Fruit fly (Drosophila melanogaster) whole organism, embryonic: ENCODE data around the gene Qsox2.

Source experiments
- Ada2b ChIP-seq: fragments of 200-800 bp; sonication (Bioruptor generic); IDR thresholded peaks from 2 replicates; pipeline ENCODE4 v1.3.6; 2022; ENCODE audit warnings: missing biosample characterization, missing genetic modification characterization
- Atf-2 ChIP-seq: fragments of 200-800 bp; sonication (Bioruptor generic); optimal IDR thresholded peaks from 2 replicates; lab custom pipeline; 2016; ENCODE audit warnings: missing biosample characterization, missing genetic modification characterization
- Atf3 ChIP-seq: fragments of 200-800 bp; sonication (Bioruptor generic); optimal IDR thresholded peaks from 3 replicates; lab custom pipeline; 2016; ENCODE audit warnings: missing biosample characterization, missing genetic modification characterization
- CG10147 ChIP-seq: fragments of 200-800 bp; sonication (Bioruptor generic); optimal IDR thresholded peaks from 2 replicates; lab custom pipeline; 2019; ENCODE audit warnings: missing biosample characterization, mild to moderate bottlenecking, missing genetic modification characterization, moderate library complexity
- CG10565 ChIP-seq: fragments of 200-800 bp; sonication (Bioruptor generic); optimal IDR thresholded peaks from 3 replicates; lab custom pipeline; 2016; ENCODE audit warnings: missing biosample characterization, mild to moderate bottlenecking, missing genetic modification characterization
- CG12236 ChIP-seq: fragments of 200-800 bp; sonication (Bioruptor generic); optimal IDR thresholded peaks from 2 replicates; lab custom pipeline; 2016; ENCODE audit warnings: missing biosample characterization, missing genetic modification characterization
- CG12299 ChIP-seq: fragments of 200-800 bp; sonication (Bioruptor generic); optimal IDR thresholded peaks from 2 replicates; lab custom pipeline; 2018; ENCODE audit warnings: missing biosample characterization, mild to moderate bottlenecking, missing genetic modification characterization
- CG12391 ChIP-seq: fragments of 200-800 bp; sonication (Bioruptor generic); optimal IDR thresholded peaks from 3 replicates; lab custom pipeline; 2018; ENCODE audit warnings: missing biosample characterization, mild to moderate bottlenecking, missing genetic modification characterization, moderate library complexity
- CG13775 ChIP-seq: fragments of 200-800 bp; sonication (Bioruptor generic); optimal IDR thresholded peaks from 3 replicates; lab custom pipeline; 2017; ENCODE audit warnings: missing biosample characterization, mild to moderate bottlenecking, missing genetic modification characterization
- CG14441 ChIP-seq: fragments of 200-800 bp; sonication (Bioruptor generic); IDR thresholded peaks from 2 replicates; pipeline ENCODE4 v1.3.6; 2022; ENCODE audit warnings: missing biosample characterization, missing genetic modification characterization
- CG14667 ChIP-seq: fragments of 200-800 bp; sonication (Bioruptor generic); IDR thresholded peaks from 2 replicates; pipeline ENCODE4 v1.3.6; 2022; ENCODE audit warnings: missing biosample characterization, missing genetic modification characterization
- CG15073 ChIP-seq: fragments of 200-800 bp; sonication (Bioruptor generic); optimal IDR thresholded peaks from 2 replicates; lab custom pipeline; 2016; ENCODE audit warnings: missing biosample characterization, missing genetic modification characterization
- CG15696 ChIP-seq: fragments of 200-800 bp; sonication (Bioruptor generic); optimal IDR thresholded peaks from 2 replicates; lab custom pipeline; 2019; ENCODE audit warnings: missing biosample characterization, mild to moderate bottlenecking, missing genetic modification characterization, moderate library complexity
- CG1647 ChIP-seq: fragments of 200-800 bp; sonication (Bioruptor generic); optimal IDR thresholded peaks from 3 replicates; lab custom pipeline; 2016; ENCODE audit warnings: missing biosample characterization, missing genetic modification characterization
- CG17361 ChIP-seq: fragments of 200-800 bp; sonication (Bioruptor generic); IDR thresholded peaks from 3 replicates; pipeline ENCODE4 v1.3.6; 2022; ENCODE audit warnings: missing biosample characterization, missing genetic modification characterization
- CG18599 ChIP-seq: fragments of 200-800 bp; sonication (Bioruptor generic); optimal IDR thresholded peaks from 3 replicates; lab custom pipeline; 2017; ENCODE audit warnings: missing biosample characterization, missing genetic modification characterization, mild to moderate bottlenecking, moderate library complexity, missing genetic modification reagents
- CG2678 ChIP-seq: fragments of 200-800 bp; sonication (Bioruptor generic); optimal IDR thresholded peaks from 3 replicates; lab custom pipeline; 2019; ENCODE audit warnings: missing biosample characterization, mild to moderate bottlenecking, missing genetic modification characterization, moderate library complexity
- CG30431 ChIP-seq: fragments of 200-800 bp; sonication (Bioruptor generic); optimal IDR thresholded peaks from 2 replicates; lab custom pipeline; 2017; ENCODE audit warnings: missing biosample characterization, missing genetic modification characterization
- CG31388 ChIP-seq: fragments of 200-800 bp; sonication (Bioruptor generic); optimal IDR thresholded peaks from 2 replicates; lab custom pipeline; 2016; ENCODE audit warnings: missing biosample characterization, missing genetic modification characterization
- CG33213 ChIP-seq: fragments of 200-800 bp; sonication (Bioruptor generic); optimal IDR thresholded peaks from 3 replicates; lab custom pipeline; 2016; ENCODE audit warnings: missing biosample characterization, missing genetic modification characterization
- CG3847 ChIP-seq: fragments of 200-800 bp; sonication (Bioruptor generic); IDR thresholded peaks from 2 replicates; pipeline ENCODE4 v1.3.6; 2022; ENCODE audit warnings: missing biosample characterization, missing genetic modification characterization
- CG42726 ChIP-seq: fragments of 200-800 bp; sonication (Bioruptor generic); IDR thresholded peaks from 2 replicates; pipeline ENCODE4 v1.3.6; 2022; ENCODE audit warnings: missing biosample characterization, missing genetic modification characterization; ENCODE audit not compliant: partially characterized antibody
- CG5245 ChIP-seq: fragments of 200-800 bp; sonication (Bioruptor generic); optimal IDR thresholded peaks from 3 replicates; lab custom pipeline; 2016; ENCODE audit warnings: missing biosample characterization, missing genetic modification characterization
- CG6854 ChIP-seq: fragments of 200-800 bp; sonication (Bioruptor generic); optimal IDR thresholded peaks from 3 replicates; lab custom pipeline; 2017; ENCODE audit warnings: missing biosample characterization, mild to moderate bottlenecking, missing genetic modification characterization
- CG7556 ChIP-seq: fragments of 200-800 bp; sonication (Bioruptor generic); optimal IDR thresholded peaks from 2 replicates; lab custom pipeline; 2017; ENCODE audit warnings: missing biosample characterization, mild to moderate bottlenecking, missing genetic modification characterization
- CG8765 ChIP-seq: fragments of 200-800 bp; sonication (Bioruptor generic); IDR thresholded peaks from 2 replicates; pipeline ENCODE4 v1.3.6; 2022; ENCODE audit warnings: missing biosample characterization, missing genetic modification characterization
- Gsc ChIP-seq: fragments of 200-800 bp; sonication (Bioruptor generic); IDR thresholded peaks from 2 replicates; pipeline ENCODE4 v1.3.6; 2022; ENCODE audit warnings: missing biosample characterization, missing genetic modification characterization
- H2.0 ChIP-seq: fragments of 200-800 bp; sonication (Bioruptor generic); IDR thresholded peaks from 2 replicates; pipeline ENCODE4 v1.3.6; 2022; ENCODE audit warnings: missing biosample characterization, missing genetic modification characterization
- HLH4C ChIP-seq: fragments of 200-800 bp; sonication (Bioruptor generic); IDR thresholded peaks from 3 replicates; pipeline ENCODE4 v1.3.6; 2022; ENCODE audit warnings: missing biosample characterization, missing genetic modification characterization; ENCODE audit not compliant: partially characterized antibody
- Hand ChIP-seq: fragments of 200-800 bp; sonication (Bioruptor generic); optimal IDR thresholded peaks from 2 replicates; lab custom pipeline; 2017; ENCODE audit warnings: mild to moderate bottlenecking, missing biosample characterization, missing genetic modification reagents, missing genetic modification characterization
- Hmr ChIP-seq: fragments of 200-800 bp; sonication (Bioruptor generic); optimal IDR thresholded peaks from 3 replicates; lab custom pipeline; 2017; ENCODE audit warnings: mild to moderate bottlenecking, missing biosample characterization, missing genetic modification reagents, missing genetic modification characterization
- Hr78 ChIP-seq, 2 experiments: fragments of 200-800 bp in 1 of 2; fragments of >200 bp in 1 of 2; sonication (Bioruptor generic) in 1 of 2; optimal IDR thresholded peaks; 2 replicates each; lab custom pipeline; 2017 to 2019; ENCODE audit warnings: missing biosample characterization in 2 of 2, missing genetic modification characterization in 2 of 2, mild to moderate bottlenecking in 1 of 2, moderate library complexity in 1 of 2
- Mes4 ChIP-seq: fragments of 200-800 bp; sonication (Bioruptor generic); optimal IDR thresholded peaks from 2 replicates; lab custom pipeline; 2016; ENCODE audit warnings: missing biosample characterization, missing genetic modification characterization
- Side ChIP-seq: fragments of 200-800 bp; sonication (Bioruptor generic); optimal IDR thresholded peaks from 2 replicates; lab custom pipeline; 2016; ENCODE audit warnings: missing biosample characterization, missing genetic modification characterization
- Six4 ChIP-seq: fragments of 200-800 bp; sonication (Bioruptor generic); optimal IDR thresholded peaks from 2 replicates; lab custom pipeline; 2016; ENCODE audit warnings: missing biosample characterization, missing genetic modification characterization
- Usf ChIP-seq: fragments of 200-800 bp; sonication (Bioruptor generic); optimal IDR thresholded peaks from 2 replicates; lab custom pipeline; 2017; ENCODE audit warnings: missing genotype, missing biosample characterization, missing genetic modification characterization
- ash1 ChIP-seq: fragments of 200-800 bp; sonication (Bioruptor generic); optimal IDR thresholded peaks from 2 replicates; lab custom pipeline; 2018; ENCODE audit warnings: missing biosample characterization, mild to moderate bottlenecking, missing genetic modification characterization
- bcd ChIP-seq: fragments of 200-800 bp; sonication (Bioruptor generic); optimal IDR thresholded peaks from 2 replicates; lab custom pipeline; 2017; ENCODE audit warnings: missing biosample characterization, mild to moderate bottlenecking, missing genetic modification characterization
- cas ChIP-seq: fragments of 200-800 bp; sonication (Bioruptor generic); IDR thresholded peaks from 2 replicates; pipeline ENCODE4 v1.3.6; 2022; ENCODE audit warnings: missing biosample characterization, missing genetic modification characterization
- crc ChIP-seq: fragments of 200-800 bp; sonication (Bioruptor generic); optimal IDR thresholded peaks from 2 replicates; lab custom pipeline; 2016; ENCODE audit warnings: missing biosample characterization, missing genetic modification characterization
- dpn ChIP-seq, 2 experiments: fragments of 200-800 bp; sonication (Bioruptor generic); optimal IDR thresholded peaks; 3 replicates each; lab custom pipeline; 2016; ENCODE audit warnings: missing biosample characterization in 2 of 2, missing genetic modification characterization in 2 of 2
- gcm ChIP-seq: fragments of 200-800 bp; sonication (Bioruptor generic); optimal IDR thresholded peaks from 2 replicates; lab custom pipeline; 2019; ENCODE audit warnings: missing biosample characterization, mild to moderate bottlenecking, missing genetic modification characterization, moderate library complexity
- gcm2 ChIP-seq: fragments of 200-800 bp; sonication (Bioruptor generic); optimal IDR thresholded peaks from 2 replicates; lab custom pipeline; 2016; ENCODE audit warnings: missing biosample characterization, missing genetic modification characterization
- grn ChIP-seq: fragments of 200-800 bp; sonication (Bioruptor generic); optimal IDR thresholded peaks from 3 replicates; lab custom pipeline; 2017; ENCODE audit warnings: missing biosample characterization, missing genetic modification characterization
- gsb-n ChIP-seq: fragments of 200-800 bp; sonication (Bioruptor generic); optimal IDR thresholded peaks from 3 replicates; lab custom pipeline; 2018; ENCODE audit warnings: missing biosample characterization, mild to moderate bottlenecking, missing genetic modification characterization
- her ChIP-seq: fragments of 200-800 bp; sonication (Bioruptor generic); optimal IDR thresholded peaks from 2 replicates; lab custom pipeline; 2016; ENCODE audit warnings: missing biosample characterization, missing genetic modification characterization
- kah ChIP-seq: fragments of 200-800 bp; sonication (Bioruptor generic); optimal IDR thresholded peaks from 2 replicates; lab custom pipeline; 2018; ENCODE audit warnings: missing biosample characterization, mild to moderate bottlenecking, missing genetic modification characterization
- pzg ChIP-seq: fragments of 200-800 bp; sonication (Bioruptor generic); optimal IDR thresholded peaks from 3 replicates; lab custom pipeline; 2018; ENCODE audit warnings: missing biosample characterization, mild to moderate bottlenecking, missing genetic modification characterization, moderate library complexity
- seq ChIP-seq: fragments of 200-800 bp; sonication (Bioruptor generic); IDR thresholded peaks from 2 replicates; pipeline ENCODE4 v1.3.6; 2022; ENCODE audit warnings: missing biosample characterization, missing genetic modification characterization
- sna ChIP-seq: fragments of 200-800 bp; sonication (Bioruptor generic); IDR thresholded peaks from 2 replicates; pipeline ENCODE4 v1.3.6; 2022; ENCODE audit warnings: missing biosample characterization, missing genetic modification characterization; ENCODE audit not compliant: partially characterized antibody
- trh ChIP-seq: fragments of 200-800 bp; sonication (Bioruptor generic); optimal IDR thresholded peaks from 2 replicates; lab custom pipeline; 2016; ENCODE audit warnings: missing biosample characterization, missing genetic modification characterization
- ttk ChIP-seq: fragments of 200-800 bp; sonication (Bioruptor generic); IDR thresholded peaks from 2 replicates; pipeline ENCODE4 v2.1.2; 2022; ENCODE audit warnings: missing biosample characterization, missing genetic modification characterization

The Qsox2 gene

DNA sequence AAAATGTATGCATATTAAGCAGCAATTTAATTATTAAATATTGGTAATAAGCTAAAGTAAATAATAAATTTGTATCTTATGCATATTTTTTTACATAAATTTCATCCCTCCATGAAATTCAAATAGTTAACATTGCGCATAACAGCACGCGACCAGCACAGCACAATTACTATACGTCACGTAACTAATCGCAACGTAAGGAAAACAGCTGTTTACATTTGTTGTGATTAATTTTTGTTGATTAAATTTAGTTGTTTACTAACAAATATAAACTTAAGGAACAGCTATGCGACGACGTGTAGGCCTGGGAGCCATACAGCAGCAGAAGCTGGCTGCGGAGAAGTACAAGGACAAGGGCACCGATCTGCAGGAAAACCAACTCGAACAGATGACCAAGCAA is 48.6 kb upstream of the Qsox2 start, which contains the start of gene lsn (continued):
- TF ChIP-seq CG6854 (GFP tag; lab: Kevin White, UChicago) (no peak), CG3847 (GFP tag; lab: Robert Waterston, UW) (no peak), CG30431 (no peak), Usf (no peak), CG10565 (GFP tag; lab: Kevin White, UChicago) (no peak), cas (GFP tag; lab: Robert Waterston, UW) (no peak), ash1 (GFP tag; lab: Kevin White, UChicago) (no peak), gsb-n (peak; percentile 63), Side (no peak), pzg (GFP tag; lab: Kevin White, UChicago) (peak; percentile 42), HLH4C (GFP tag; lab: Robert Waterston, UW) (no peak), CG1647 (no peak), Gsc (GFP tag; lab: Robert Waterston, UW) (no peak), trh (GFP tag; lab: Kevin White, UChicago) (no peak), Atf-2 (GFP tag; lab: Kevin White, UChicago) (no peak), CG5245 (GFP tag; lab: Kevin White, UChicago) (no peak), CG12236 (GFP tag; lab: Kevin White, UChicago) (no peak), Ada2b (GFP tag; lab: Robert Waterston, UW) (no peak), grn (GFP tag; lab: Kevin White, UChicago) (peak; percentile 23), her (GFP tag; lab: Kevin White, UChicago) (no peak), CG8765 (GFP tag; lab: Robert Waterston, UW) (no peak), CG17361 (no peak), Hr78 (GFP tag; optimal IDR thresholded peaks at IDR 0.05; lab: Kevin White, UChicago) (no peak), gcm2 (GFP tag; lab: Kevin White, UChicago) (no peak), CG12299 (tag; lab: Kevin White, UChicago) (no peak), Six4 (GFP tag; lab: Kevin White, UChicago) (no peak), sna (GFP tag; lab: Robert Waterston, UW) (0 out of 2 replicates have a peak, but pooled peaks have one; percentile 20), CG13775 (GFP tag; lab: Kevin White, UChicago) (no peak), CG33213 (GFP tag; lab: Kevin White, UChicago) (no peak), Atf3 (no peak), CG2678 (peak; percentile 37), CG14667 (no peak), CG10147 (GFP tag; lab: Kevin White, UChicago) (peak; percentile 14), crc (GFP tag; lab: Kevin White, UChicago) (no peak), CG12391 (peak; percentile 13), ttk (GFP tag; lab: Robert Waterston, UW) (no peak), Hmr (GFP tag; lab: Kevin White, UChicago) (peak; percentile 11), bcd (GFP tag; lab: Kevin White, UChicago) (no peak), CG7556 (GFP tag; lab: Kevin White, UChicago) (peak; percentile 17), Mes4 (GFP tag; lab: Kevin White, UChicago) (peak; percentile 14), H2.0 (GFP tag; lab: Robert Waterston, UW) (no peak), gcm (no peak), Hand (GFP tag; lab: Kevin White, UChicago) (no peak), seq (GFP tag; lab: Robert Waterston, UW) (no peak), CG15696 (no peak), CG18599 (GFP tag; lab: Kevin White, UChicago) (peak; percentile 52), CG15073 (GFP tag; lab: Kevin White, UChicago) (no peak), CG42726 (GFP tag; lab: Robert Waterston, UW) (no peak), CG31388 (GFP tag; lab: Kevin White, UChicago) (no peak), CG14441 (GFP tag; lab: Robert Waterston, UW) (no peak), kah (GFP tag; lab: Kevin White, UChicago) (no peak), dpn (GFP tag; optimal IDR thresholded peaks at IDR 0.05; lab: Kevin White, UChicago) (no peak)
